Worm (Caenorhabditis elegans) whole organism, early embryonic: ENCODE data around the gene C26B9.5.

Experiments
- B0310.2 ChIP-seq: sonication (generic microtip); optimal IDR thresholded peaks from 2 replicates; lab custom pipeline; 2016; ENCODE audit warnings: mild to moderate bottlenecking, missing genetic modification characterization, missing compliant biosample characterization
- F13C5.2 ChIP-seq: sonication (generic microtip); optimal IDR thresholded peaks from 2 replicates; lab custom pipeline; 2017; ENCODE audit warnings: mild to moderate bottlenecking, missing genetic modification characterization, inconsistent platforms, missing compliant biosample characterization
- aly-1 ChIP-seq: sonication (generic microtip); optimal IDR thresholded peaks from 2 replicates; lab custom pipeline; 2016; ENCODE audit warnings: missing genetic modification characterization, missing compliant biosample characterization
- ama-1 ChIP-seq: fragments of 150-350 bp; optimal IDR thresholded peaks from 2 replicates; lab custom pipeline; 2014
- ceh-13 ChIP-seq: fragments of 200-800 bp; sonication (Bioruptor generic); optimal IDR thresholded peaks from 2 replicates; lab custom pipeline; 2018; ENCODE audit warnings: mild to moderate bottlenecking, missing genetic modification characterization, missing compliant biosample characterization
- ceh-36 ChIP-seq: sonication (generic microtip); optimal IDR thresholded peaks from 2 replicates; lab custom pipeline; 2016; ENCODE audit warnings: missing genetic modification characterization, inconsistent platforms, missing compliant biosample characterization
- ets-7 ChIP-seq: sonication (generic microtip); optimal IDR thresholded peaks from 2 replicates; lab custom pipeline; 2016; ENCODE audit warnings: missing genotype, missing genetic modification characterization, missing compliant biosample characterization
- flt-1 ChIP-seq: fragments of 200-800 bp; sonication (Bioruptor generic); IDR thresholded peaks from 2 replicates; pipeline ENCODE4 v1.3.6; 2022; ENCODE audit warnings: missing genetic modification characterization, missing compliant biosample characterization
- hmbx-1 ChIP-seq: sonication (generic microtip); optimal IDR thresholded peaks from 2 replicates; lab custom pipeline; 2016; ENCODE audit warnings: mild to moderate bottlenecking, missing genetic modification characterization, missing compliant biosample characterization
- hmg-4 ChIP-seq: fragments of 200-800 bp; sonication (Bioruptor generic); optimal IDR thresholded peaks from 2 replicates; lab custom pipeline; 2018; ENCODE audit warnings: mild to moderate bottlenecking, missing genetic modification characterization, missing compliant biosample characterization
- hnd-1 ChIP-seq: sonication (generic microtip); optimal IDR thresholded peaks from 2 replicates; lab custom pipeline; 2016; ENCODE audit warnings: missing genetic modification characterization, missing compliant biosample characterization
- pes-1 ChIP-seq: fragments of 200-800 bp; sonication (Bioruptor generic); IDR thresholded peaks from 2 replicates; pipeline ENCODE4 v1.3.6; 2022; ENCODE audit warnings: missing genetic modification reagents, missing genetic modification characterization, missing compliant biosample characterization
- scrt-1 ChIP-seq: fragments of 200-800 bp; sonication (Bioruptor generic); IDR thresholded peaks from 2 replicates; pipeline ENCODE4 v1.3.6; 2022; ENCODE audit warnings: missing genetic modification characterization, missing compliant biosample characterization
- sea-1 ChIP-seq: fragments of 200-800 bp; sonication (Bioruptor generic); conservative IDR thresholded peaks from 2 replicates; pipeline ENCODE4 v1.3.6; 2022; ENCODE audit warnings: missing genetic modification characterization, missing compliant biosample characterization
- tbx-11 ChIP-seq: fragments of 200-800 bp; sonication (Bioruptor generic); IDR thresholded peaks from 2 replicates; pipeline ENCODE4 v1.3.6; 2022; ENCODE audit warnings: missing genetic modification characterization, missing compliant biosample characterization
- tbx-37 ChIP-seq: fragments of 200-800 bp; sonication (Bioruptor generic); conservative IDR thresholded peaks from 2 replicates; pipeline ENCODE4 v1.3.6; 2022; ENCODE audit warnings: missing genetic modification reagents, missing genetic modification characterization, missing compliant biosample characterization
- tra-4 ChIP-seq: sonication (generic microtip); optimal IDR thresholded peaks from 2 replicates; lab custom pipeline; 2017; ENCODE audit warnings: missing genetic modification characterization, missing compliant biosample characterization

Gene C26B9.5

DNA sequence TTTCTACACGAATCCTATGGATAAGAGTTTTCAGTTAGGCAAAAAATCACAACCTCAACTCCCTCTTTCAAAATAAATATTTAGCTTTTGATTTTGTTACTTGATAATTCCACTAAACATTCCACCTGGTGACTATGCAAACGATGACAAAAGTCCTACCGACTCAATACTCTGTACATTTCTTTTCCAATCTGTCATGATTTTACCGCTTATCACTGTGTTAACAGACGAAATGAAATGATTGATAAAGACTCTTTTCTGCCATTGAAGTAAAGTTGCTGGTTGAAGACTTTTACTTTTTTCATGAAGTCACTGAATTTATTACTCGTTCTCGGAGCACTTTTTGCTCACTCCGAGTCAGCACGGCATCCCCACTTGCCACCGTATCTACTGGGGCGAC lies at the start of gene C26B9.5:
Gene C26B9.5, plus strand, starts transcription at position 244 of the 400 bp plus-strand sequence.
- TF ChIP-seq aly-1 (tag; lab: Kevin White, UChicago) (no peak), flt-1 (GFP tag; lab: Robert Waterston, UW) (no peak), sea-1 (GFP tag; lab: Robert Waterston, UW) (no peak), hmg-4 (GFP tag; lab: Kevin White, UChicago) (no peak), ama-1 (lab: Kevin White, UChicago) (no peak), pes-1 (GFP tag; lab: Robert Waterston, UW) (no peak), tra-4 (no peak), tbx-11 (GFP tag; lab: Robert Waterston, UW) (no peak), F13C5.2 (tag; lab: Kevin White, UChicago) (no peak), hmbx-1 (tag; lab: Kevin White, UChicago) (no peak)

DNA sequence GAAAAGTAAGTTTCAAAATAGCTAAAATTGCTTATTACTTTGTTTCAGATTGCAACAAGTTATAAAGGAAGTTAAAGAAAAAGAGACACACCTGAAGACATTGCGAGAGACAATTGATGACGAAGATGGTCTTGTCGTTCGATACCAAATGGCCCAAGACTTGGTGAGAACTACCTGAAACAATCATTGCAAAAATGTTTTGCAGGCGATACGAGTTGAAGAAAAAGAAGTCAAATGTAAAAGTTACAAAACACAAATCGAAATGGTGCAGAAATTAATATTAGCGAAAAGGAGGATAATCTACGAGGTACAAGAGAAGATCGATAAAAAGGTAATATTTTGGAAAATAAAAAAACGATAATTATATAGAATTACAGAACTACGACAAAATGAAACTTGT lies 49.6 kb upstream of the C26B9.5 start, which contains the start of gene rga-8:
Gene rga-8, minus strand, starts transcription at position 101 of the 400 bp plus-strand sequence.
- TF ChIP-seq ceh-13 (GFP tag; lab: Kevin White, UChicago) (no peak), tbx-11 (GFP tag; lab: Robert Waterston, UW) (no peak), scrt-1 (no peak), hmg-4 (GFP tag; lab: Kevin White, UChicago) (no peak), hnd-1 (tag; lab: Kevin White, UChicago) (no peak), sea-1 (GFP tag; lab: Robert Waterston, UW) (no peak), F13C5.2 (tag; lab: Kevin White, UChicago) (no peak), pes-1 (GFP tag; lab: Robert Waterston, UW) (no peak), ets-7 (no peak), ama-1 (lab: Kevin White, UChicago) (no peak), aly-1 (tag; lab: Kevin White, UChicago) (no peak), B0310.2 (no peak), tbx-37 (GFP tag; lab: Robert Waterston, UW) (no peak), tra-4 (no peak), ceh-36 (tag; lab: Kevin White, UChicago) (no peak)

DNA sequence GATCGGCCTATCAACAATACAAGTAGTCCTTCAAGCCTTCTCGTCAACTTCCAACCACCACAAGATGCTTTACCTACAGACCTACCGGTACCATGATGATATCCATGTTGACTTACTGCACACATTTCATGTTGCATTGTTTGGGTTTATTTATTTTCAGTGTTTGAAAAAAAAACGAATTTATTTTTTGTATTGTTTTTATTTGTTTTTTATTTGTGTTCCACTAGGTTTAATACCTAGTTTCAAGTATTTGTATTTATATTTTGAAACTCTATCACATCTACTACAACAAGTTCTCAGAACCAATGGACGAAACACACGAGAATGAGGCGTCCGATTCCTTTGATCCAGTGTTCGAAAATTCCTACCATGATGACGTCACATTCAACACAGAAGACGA lies 45.7 kb upstream of the C26B9.5 start, which contains the start of gene vps-41:
Gene vps-41, plus strand, starts transcription at position 301 of the 400 bp plus-strand sequence.
- TF ChIP-seq F13C5.2 (tag; lab: Kevin White, UChicago) (no peak), hmbx-1 (tag; lab: Kevin White, UChicago) (no peak), ets-7 (no peak), flt-1 (GFP tag; lab: Robert Waterston, UW) (no peak), ama-1 (lab: Kevin White, UChicago) (no peak), sea-1 (GFP tag; lab: Robert Waterston, UW) (no peak), scrt-1 (no peak), B0310.2 (no peak), tra-4 (no peak), tbx-37 (GFP tag; lab: Robert Waterston, UW) (no peak), tbx-11 (GFP tag; lab: Robert Waterston, UW) (no peak), aly-1 (tag; lab: Kevin White, UChicago) (no peak), ceh-36 (tag; lab: Kevin White, UChicago) (no peak), pes-1 (GFP tag; lab: Robert Waterston, UW) (no peak)

DNA sequence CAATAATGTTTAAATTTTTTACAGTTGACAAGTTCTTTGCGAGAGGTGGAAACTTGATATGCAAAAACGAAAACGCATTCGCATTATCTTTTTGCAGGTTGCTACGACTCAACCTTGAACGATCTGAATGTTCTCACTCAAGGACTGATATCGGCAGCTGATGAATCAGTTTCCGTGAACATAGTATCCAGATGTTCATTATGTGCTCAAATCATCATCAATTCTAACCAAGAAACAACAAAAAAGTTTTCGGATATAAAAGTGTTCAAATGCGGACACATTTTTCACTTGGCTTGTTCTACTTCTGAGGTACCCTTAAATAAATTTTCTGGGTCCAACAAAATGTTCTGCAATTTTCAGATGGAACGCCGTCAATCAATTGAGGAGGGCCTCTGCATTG lies 40.2 kb upstream of the C26B9.5 start:
- no peak for TF ChIP-seq sea-1 (GFP tag; lab: Robert Waterston, UW)
- no peak for TF ChIP-seq ceh-13 (GFP tag; lab: Kevin White, UChicago)
- no peak for TF ChIP-seq tra-4
- TF ChIP-seq tbx-37 (GFP tag; lab: Robert Waterston, UW), result no peak
- TF ChIP-seq B0310.2, result no peak
- TF ChIP-seq F13C5.2 (tag; lab: Kevin White, UChicago), result no peak
- TF ChIP-seq hmg-4 (GFP tag; lab: Kevin White, UChicago), result no peak
- TF ChIP-seq ama-1 (lab: Kevin White, UChicago), result no peak
- no peak for TF ChIP-seq ets-7
- no peak for TF ChIP-seq flt-1 (GFP tag; lab: Robert Waterston, UW)
- no peak for TF ChIP-seq pes-1 (GFP tag; lab: Robert Waterston, UW)
- TF ChIP-seq ceh-36 (tag; lab: Kevin White, UChicago), result no peak
- no peak for TF ChIP-seq hnd-1 (tag; lab: Kevin White, UChicago)
- no peak for TF ChIP-seq hmbx-1 (tag; lab: Kevin White, UChicago)
- TF ChIP-seq tbx-11 (GFP tag; lab: Robert Waterston, UW), result no peak
- TF ChIP-seq aly-1 (tag; lab: Kevin White, UChicago), result no peak
- no peak for TF ChIP-seq scrt-1

DNA sequence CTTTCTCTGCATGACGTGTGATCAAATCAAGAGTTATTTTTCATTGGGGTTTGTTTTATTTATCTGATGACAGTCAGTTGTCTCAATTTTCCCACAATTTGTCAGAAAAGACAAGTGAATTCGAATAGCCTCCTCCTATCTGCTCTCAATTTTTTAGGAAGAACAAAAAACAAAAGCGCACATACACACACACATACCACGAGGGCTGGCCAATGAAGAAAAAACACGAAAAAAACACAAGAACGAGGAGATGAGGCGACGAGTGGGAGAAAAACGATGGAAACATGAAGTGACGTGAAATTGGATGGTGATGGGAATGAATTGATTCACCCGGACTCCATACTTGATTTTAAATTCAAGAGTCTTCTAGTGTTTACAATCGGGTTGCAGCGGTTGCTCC lies 35.4 kb upstream of the C26B9.5 start:
- TF ChIP-seq ama-1 (lab: Kevin White, UChicago), result no peak
- no peak for TF ChIP-seq sea-1 (GFP tag; lab: Robert Waterston, UW)
- no peak for TF ChIP-seq tbx-37 (GFP tag; lab: Robert Waterston, UW)
- TF ChIP-seq hmbx-1 (tag; lab: Kevin White, UChicago), result no peak
- no peak for TF ChIP-seq ceh-13 (GFP tag; lab: Kevin White, UChicago)
- TF ChIP-seq tra-4, result no peak
- TF ChIP-seq pes-1 (GFP tag; lab: Robert Waterston, UW), result no peak
- no peak for TF ChIP-seq F13C5.2 (tag; lab: Kevin White, UChicago)
- no peak for TF ChIP-seq hmg-4 (GFP tag; lab: Kevin White, UChicago)
- TF ChIP-seq aly-1 (tag; lab: Kevin White, UChicago), result no peak
- TF ChIP-seq flt-1 (GFP tag; lab: Robert Waterston, UW), result no peak

DNA sequence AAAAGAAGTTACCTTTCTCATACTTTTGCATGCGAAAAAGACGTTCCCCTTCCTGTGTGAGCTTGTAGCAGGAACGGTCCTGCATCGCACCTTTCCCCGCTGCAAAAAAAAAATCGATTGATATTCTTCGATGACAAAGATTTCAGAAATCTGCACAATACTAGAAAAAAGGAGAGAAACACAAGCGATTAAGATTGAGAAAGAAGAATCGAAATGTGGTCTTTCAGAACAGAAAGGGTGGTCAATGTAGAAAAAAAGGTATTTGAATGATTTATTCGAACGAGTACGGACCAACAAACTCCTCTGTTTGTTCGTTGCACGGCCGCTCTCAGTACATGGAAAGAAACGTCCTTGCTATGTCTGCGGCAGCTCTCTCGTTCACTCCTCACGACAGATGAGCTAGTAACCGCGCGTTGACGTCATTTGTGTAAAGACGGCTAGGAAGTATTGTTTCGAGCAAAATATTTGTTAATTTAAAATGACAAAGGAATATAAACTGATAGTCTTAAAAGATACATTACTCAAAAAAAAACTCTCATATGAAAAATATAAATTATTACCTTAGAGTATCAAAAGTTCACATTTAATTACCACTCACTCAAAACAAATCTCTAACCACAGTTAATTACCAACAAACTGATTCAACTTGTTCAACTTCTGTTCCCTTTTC lies 31.2 kb upstream of the C26B9.5 start, which contains the start of gene ift-81:
Gene ift-81, plus strand, starts transcription at position 620 of the 670 bp plus-strand sequence.
- no peak for TF ChIP-seq F13C5.2 (tag; lab: Kevin White, UChicago)

DNA sequence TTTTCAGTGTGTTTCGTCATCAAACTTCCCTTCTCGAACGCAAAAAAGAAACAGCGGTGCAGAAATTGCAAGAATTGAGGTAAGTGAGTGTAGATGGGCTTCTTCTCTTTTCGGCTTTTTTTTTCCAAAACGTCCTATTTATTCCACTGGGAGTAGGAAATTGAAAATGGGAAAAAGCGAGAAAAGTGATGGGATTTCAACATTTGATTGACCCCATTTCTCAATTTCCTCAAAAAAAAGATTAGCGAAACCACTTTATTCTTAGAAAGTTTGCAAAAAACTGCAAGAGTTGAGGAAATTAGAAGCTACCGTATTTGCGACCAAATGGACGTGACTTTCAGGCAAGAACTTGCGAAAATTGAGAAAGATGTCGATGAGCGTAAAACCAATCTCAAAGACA lies 25.8 kb upstream of the C26B9.5 start, which contains the start of gene ags-3:
Gene ags-3, minus strand, starts transcription at position 101 of the 400 bp plus-strand sequence.
- TF ChIP-seq F13C5.2 (tag; lab: Kevin White, UChicago) (no peak), hnd-1 (tag; lab: Kevin White, UChicago) (no peak), hmbx-1 (tag; lab: Kevin White, UChicago) (no peak), tbx-11 (GFP tag; lab: Robert Waterston, UW) (no peak), ets-7 (no peak), ceh-36 (tag; lab: Kevin White, UChicago) (no peak), sea-1 (GFP tag; lab: Robert Waterston, UW) (no peak), B0310.2 (no peak), pes-1 (GFP tag; lab: Robert Waterston, UW) (no peak), ama-1 (lab: Kevin White, UChicago) (no peak), flt-1 (GFP tag; lab: Robert Waterston, UW) (no peak), scrt-1 (no peak), tra-4 (no peak)
